Worm (Caenorhabditis elegans) whole organism, dauer: ENCODE results near the gene hecd-1.

ENCODE experiments used
- unc-62 ChIP-seq: sonication (generic microtip); optimal IDR thresholded peaks from 2 replicates; lab custom pipeline; 2017; ENCODE audit warnings: missing biosample characterization, missing genetic modification reagents, missing genetic modification characterization

hecd-1 gene

ce11 chrIV:7166553-7166952, 22.0 kb upstream of the hecd-1 start, which contains the start of gene C42D4.18:
TSS of gene C42D4.18 (plus strand) at chrIV:7166783.
- no peak for TF ChIP-seq unc-62 (GFP tag; lab: Kevin White, UChicago)

- TF ChIP-seq unc-62 (GFP tag; lab: Kevin White, UChicago), result no peak
Measured at ce11 chrIV:7165723-7166122, 21.2 kb upstream of the hecd-1 start, which contains the start of gene rpc-1. TSS of gene rpc-1 (minus strand) at chrIV:7165748.

- no peak for TF ChIP-seq unc-62 (GFP tag; lab: Kevin White, UChicago)
Measured at ce11 chrIV:7159586-7159985, 15.1 kb upstream of the hecd-1 start.

- TF ChIP-seq unc-62 (GFP tag; lab: Kevin White, UChicago), result no peak
Measured at ce11 chrIV:7158161-7158560, 13.6 kb upstream of the hecd-1 start.

ce11 chrIV:7156356-7156755, 11.8 kb upstream of the hecd-1 start, which contains the start of gene maph-9:
TSS of gene maph-9 (plus strand) at chrIV:7156628.
- TF ChIP-seq unc-62 (GFP tag; lab: Kevin White, UChicago), result no peak

- no peak for TF ChIP-seq unc-62 (GFP tag; lab: Kevin White, UChicago)
Measured at ce11 chrIV:7154356-7154755, 9.8 kb upstream of the hecd-1 start, which contains the start of gene C34D4.2. TSS of gene C34D4.2 (plus strand) at chrIV:7154656.

- TF ChIP-seq unc-62 (GFP tag; lab: Kevin White, UChicago), result no peak
Measured at ce11 chrIV:7153362-7153761, 8.8 kb upstream of the hecd-1 start, which contains the start of gene C34D4.3. TSS of gene C34D4.3 (plus strand) at chrIV:7153662.

ce11 chrIV:7152409-7152808, 7.9 kb upstream of the hecd-1 start, which contains the start of gene col-113:
TSS of gene col-113 (minus strand) at chrIV:7152509.
- TF ChIP-seq unc-62 (GFP tag; lab: Kevin White, UChicago), result no peak

- TF ChIP-seq unc-62 (GFP tag; lab: Kevin White, UChicago), result no peak
Measured at ce11 chrIV:7149020-7149601, 4.6 kb upstream of the hecd-1 start, which contains the start of gene C34D4.4. TSS of gene C34D4.4 (plus strand) at chrIV:7149361.

- no peak for TF ChIP-seq unc-62 (GFP tag; lab: Kevin White, UChicago)
Measured at ce11 chrIV:7147722-7148121, 3.2 kb upstream of the hecd-1 start.

ce11 chrIV:7139143-7139542, 5.4 kb downstream of the hecd-1 start:
- no peak for TF ChIP-seq unc-62 (GFP tag; lab: Kevin White, UChicago)

- no peak for TF ChIP-seq unc-62 (GFP tag; lab: Kevin White, UChicago)
Measured at ce11 chrIV:7133983-7134382, 10.5 kb downstream of the hecd-1 start, which contains the start of gene mutd-1. TSS of gene mutd-1 (minus strand) at chrIV:7134083.

ce11 chrIV:7133140-7133539, 11.4 kb downstream of the hecd-1 start, which contains the start of gene cyn-12:
TSS of gene cyn-12 (minus strand) at chrIV:7133217.
- no peak for TF ChIP-seq unc-62 (GFP tag; lab: Kevin White, UChicago)

ce11 chrIV:7131780-7132179, 12.7 kb downstream of the hecd-1 start, which contains the start of gene grsp-3:
TSS of gene grsp-3 (minus strand) at chrIV:7131928.
- TF ChIP-seq unc-62 (GFP tag; lab: Kevin White, UChicago), result no peak

ce11 chrIV:7121313-7122055, 23.0 kb downstream of the hecd-1 start, which contains the start of the genes C34D4.10 and str-48:
TSS of gene C34D4.10 (minus strand) at chrIV:7121413.
TSS of gene str-48 (plus strand) at chrIV:7122005.
- TF ChIP-seq unc-62 (GFP tag; lab: Kevin White, UChicago), result no peak

ce11 chrIV:7114599-7114998, 29.9 kb downstream of the hecd-1 start, which contains the start of gene nas-8:
TSS of gene nas-8 (plus strand) at chrIV:7114899.
- TF ChIP-seq unc-62 (GFP tag; lab: Kevin White, UChicago), result no peak
